Fruit fly (Drosophila melanogaster): Measurements from ENCODE around the gene CG7017.

- TF ChIP-seq kay (GFP tag; optimal IDR thresholded peaks at IDR 0.05) (no peak), pb (GFP tag; optimal IDR thresholded peaks at IDR 0.05) (no peak), gcm (GFP tag; optimal IDR thresholded peaks at IDR 0.05) (no peak), Atf3 (GFP tag; optimal IDR thresholded peaks at IDR 0.05) (no peak), z (GFP tag; IDR thresholded peaks at IDR 0.05) (no peak)
Measured at dm6 chr3L:20231369-20231768, 19.4 kb upstream of the CG7017 start, which contains the start of gene CG13813.

Measured in whole organism, embryonic.